Worm (Caenorhabditis elegans): ENCODE results near the gene F10D7.10.

DNA sequence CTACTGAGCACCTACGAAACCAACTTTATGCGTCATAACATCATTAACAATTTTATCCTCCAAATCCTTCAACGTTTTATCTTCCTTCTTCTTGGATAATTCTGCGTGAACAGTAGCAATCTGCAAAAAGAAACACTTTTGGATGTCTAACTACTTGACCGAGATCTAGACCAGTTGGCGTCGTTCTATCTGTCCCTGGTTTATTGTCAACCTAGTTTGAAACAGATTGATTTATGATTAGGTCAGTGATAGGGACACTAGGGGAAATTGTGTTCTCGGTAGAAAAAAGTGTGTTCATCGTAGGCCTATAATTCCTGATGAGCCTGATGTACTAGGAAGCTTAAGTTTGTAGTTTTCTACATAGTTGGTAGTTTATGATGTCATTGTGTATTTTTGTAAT, 5.6 kb downstream of the F10D7.10 start:
- no peak for TF ChIP-seq elt-3 (tag; optimal IDR thresholded peaks at IDR 0.05)
- TF ChIP-seq eor-1 (tag; optimal IDR thresholded peaks at IDR 0.05): no peak
- TF ChIP-seq nhr-237 (tag; optimal IDR thresholded peaks at IDR 0.05): no peak
- no peak for TF ChIP-seq jun-1 (tag; optimal IDR thresholded peaks at IDR 0.05)
- TF ChIP-seq ama-1 (optimal IDR thresholded peaks at IDR 0.05): no peak
- no peak for TF ChIP-seq ztf-11 (tag; optimal IDR thresholded peaks at IDR 0.05)
- no peak for TF ChIP-seq elt-1 (tag; optimal IDR thresholded peaks at IDR 0.05)
- TF ChIP-seq snpc-4 (tag; optimal IDR thresholded peaks at IDR 0.05): no peak
- no peak for TF ChIP-seq mdl-1 (tag; optimal IDR thresholded peaks at IDR 0.05)
- TF ChIP-seq elt-2 (tag; optimal IDR thresholded peaks at IDR 0.05): no peak
- no peak for TF ChIP-seq pha-4 (tag; optimal IDR thresholded peaks at IDR 0.05)
- no peak for TF ChIP-seq ceh-28 (tag; optimal IDR thresholded peaks at IDR 0.05)

Data from whole organism, L3 larva.